Fruit fly (Drosophila melanogaster) whole organism, embryonic: Measurements from ENCODE around the gene CG13075.

Experiments used
- ATbp ChIP-seq: fragments of 200-800 bp; sonication (Bioruptor generic); optimal IDR thresholded peaks from 2 replicates; lab custom pipeline; 2017; ENCODE audit warnings: missing biosample characterization, mild to moderate bottlenecking, missing genetic modification characterization, missing genetic modification reagents
- C15 ChIP-seq: fragments of 200-800 bp; sonication (Bioruptor generic); IDR thresholded peaks from 3 replicates; pipeline ENCODE4 v1.3.6; 2022; ENCODE audit warnings: missing biosample characterization, missing genetic modification characterization
- CG12071 ChIP-seq: fragments of 200-800 bp; sonication (Bioruptor generic); optimal IDR thresholded peaks from 3 replicates; lab custom pipeline; 2018; ENCODE audit warnings: missing biosample characterization, mild to moderate bottlenecking, missing genetic modification characterization
- CG2712 ChIP-seq: fragments of 200-800 bp; optimal IDR thresholded peaks from 3 replicates; lab custom pipeline; 2019; ENCODE audit warnings: missing biosample characterization, mild to moderate bottlenecking, missing genetic modification characterization, moderate library complexity
- CG31388 ChIP-seq: fragments of 200-800 bp; sonication (Bioruptor generic); optimal IDR thresholded peaks from 2 replicates; lab custom pipeline; 2016; ENCODE audit warnings: missing biosample characterization, missing genetic modification characterization
- CG3163 ChIP-seq: fragments of 200-800 bp; sonication (Bioruptor generic); optimal IDR thresholded peaks from 3 replicates; lab custom pipeline; 2016; ENCODE audit warnings: missing biosample characterization, missing genetic modification characterization
- CG3847 ChIP-seq: fragments of 200-800 bp; sonication (Bioruptor generic); IDR thresholded peaks from 2 replicates; pipeline ENCODE4 v1.3.6; 2022; ENCODE audit warnings: missing biosample characterization, missing genetic modification characterization
- Gug ChIP-seq: fragments of 200-800 bp; sonication (Bioruptor generic); IDR thresholded peaks from 4 replicates; pipeline ENCODE4 v1.3.6; 2022; ENCODE audit warnings: missing biosample characterization, missing genetic modification characterization
- cad ChIP-seq: fragments of >200 bp; optimal IDR thresholded peaks from 2 replicates; lab custom pipeline; 2017; ENCODE audit warnings: missing biosample characterization, missing genetic modification characterization
- caup ChIP-seq: fragments of 200-800 bp; sonication (Bioruptor generic); optimal IDR thresholded peaks from 3 replicates; lab custom pipeline; 2017; ENCODE audit warnings: missing biosample characterization, mild to moderate bottlenecking, missing genetic modification characterization, moderate library complexity; ENCODE audit not compliant: severe bottlenecking
- gcm ChIP-seq: fragments of 200-800 bp; sonication (Bioruptor generic); optimal IDR thresholded peaks from 2 replicates; lab custom pipeline; 2019; ENCODE audit warnings: missing biosample characterization, mild to moderate bottlenecking, missing genetic modification characterization, moderate library complexity
- pfk ChIP-seq: fragments of 200-800 bp; sonication (Bioruptor generic); optimal IDR thresholded peaks from 2 replicates; lab custom pipeline; 2018; ENCODE audit warnings: missing biosample characterization, mild to moderate bottlenecking, missing genetic modification characterization, moderate library complexity
- pita ChIP-seq: fragments of 200-800 bp; sonication (Bioruptor generic); optimal IDR thresholded peaks from 2 replicates; lab custom pipeline; 2017; ENCODE audit warnings: missing biosample characterization, mild to moderate bottlenecking, missing genetic modification characterization
- sd ChIP-seq: fragments of 200-800 bp; sonication (Bioruptor generic); optimal IDR thresholded peaks from 3 replicates; lab custom pipeline; 2018; ENCODE audit warnings: missing biosample characterization, mild to moderate bottlenecking, missing genetic modification characterization, moderate library complexity

- TF ChIP-seq gcm (GFP tag; lab: Kevin White, UChicago) = no peak
- no peak for TF ChIP-seq caup
- no peak for TF ChIP-seq Gug (GFP tag; lab: Robert Waterston, UW)
- TF ChIP-seq CG3847 (GFP tag; lab: Robert Waterston, UW) = no peak
- no peak for TF ChIP-seq cad (GFP tag; lab: Kevin White, UChicago)
- no peak for TF ChIP-seq pfk (GFP tag; lab: Kevin White, UChicago)
- no peak for TF ChIP-seq pita (GFP tag; lab: Kevin White, UChicago)
- TF ChIP-seq CG2712 (tag; lab: Kevin White, UChicago) = no peak
- no peak for TF ChIP-seq sd (tag; lab: Kevin White, UChicago)
- no peak for TF ChIP-seq C15
- no peak for TF ChIP-seq ATbp
- no peak for TF ChIP-seq CG3163
- TF ChIP-seq CG31388 (GFP tag; lab: Kevin White, UChicago) = no peak
- no peak for TF ChIP-seq CG12071 (GFP tag; lab: Kevin White, UChicago)
Measured at dm6 chr3L:16083693-16084092, at the start of gene CG13075.
